Worm (Caenorhabditis elegans) whole organism, young adult: ENCODE data around the gene T05H4.3.

ENCODE experiments used
- F33H1.4 ChIP-seq: fragments of 200-800 bp; sonication (Bioruptor generic); IDR thresholded peaks from 2 replicates; pipeline ENCODE4 v1.3.6; 2022; ENCODE audit warnings: missing genetic modification reagents, missing genetic modification characterization, missing compliant biosample characterization
- F49E8.2 ChIP-seq: sonication (generic microtip); optimal IDR thresholded peaks from 3 replicates; lab custom pipeline; 2017; ENCODE audit warnings: missing genetic modification characterization, mild to moderate bottlenecking, missing compliant biosample characterization, antibody characterized with exemption, moderate library complexity; ENCODE audit not compliant: insufficient read depth
- K11D2.4 ChIP-seq: fragments of 200-800 bp; sonication (Bioruptor generic); IDR thresholded peaks from 2 replicates; pipeline ENCODE4 v1.3.6; 2022; ENCODE audit warnings: missing genetic modification reagents, missing genetic modification characterization, missing compliant biosample characterization
- ZK185.1 ChIP-seq: sonication (generic microtip); optimal IDR thresholded peaks from 2 replicates; lab custom pipeline; 2016; ENCODE audit warnings: mild to moderate bottlenecking, missing genetic modification characterization, missing compliant biosample characterization; ENCODE audit not compliant: poor library complexity, severe bottlenecking
- ama-1 ChIP-seq, 3 experiments: fragments of 150-350 bp in 1 of 3; sonication (generic microtip) in 2 of 3; optimal IDR thresholded peaks; 2 replicates each; lab custom pipeline; 2014 to 2018; ENCODE audit warnings: missing biosample characterization in 2 of 3, missing genetic modification characterization in 2 of 3, missing genetic modification reagents in 2 of 3
- attf-5 ChIP-seq: fragments of 200-800 bp; sonication (Bioruptor generic); optimal IDR thresholded peaks from 2 replicates; lab custom pipeline; 2018; ENCODE audit warnings: mild to moderate bottlenecking, missing genetic modification characterization, missing compliant biosample characterization
- bed-1 ChIP-seq: fragments of 200-800 bp; sonication (Bioruptor generic); IDR thresholded peaks from 2 replicates; pipeline ENCODE4 v1.3.6; 2022; ENCODE audit warnings: missing genetic modification reagents, missing genetic modification characterization, missing compliant biosample characterization
- bed-2 ChIP-seq: fragments of 200-800 bp; sonication (Bioruptor generic); IDR thresholded peaks from 2 replicates; pipeline ENCODE4 v1.3.6; 2022; ENCODE audit warnings: missing genetic modification reagents, missing genetic modification characterization, missing compliant biosample characterization
- cebp-1 ChIP-seq, 2 experiments: fragments of 200-800 bp in 1 of 2; sonication (Bioruptor generic) in 1 of 2; sonication (generic microtip) in 1 of 2; IDR thresholded peaks in 1 of 2; optimal IDR thresholded peaks in 1 of 2; 2 replicates each; pipeline versions ENCODE4 v1.3.6 to Lab custom; 2017 to 2022; ENCODE audit warnings: missing compliant biosample characterization in 2 of 2, missing genetic modification characterization in 2 of 2, mild to moderate bottlenecking in 1 of 2, missing genetic modification reagents in 1 of 2, moderate library complexity in 1 of 2
- ceh-27 ChIP-seq: fragments of 200-800 bp; sonication (Bioruptor generic); optimal IDR thresholded peaks from 2 replicates; lab custom pipeline; 2018; ENCODE audit warnings: mild to moderate bottlenecking, missing genetic modification characterization, moderate library complexity, missing compliant biosample characterization
- ceh-40 ChIP-seq: fragments of 200-800 bp; sonication (Bioruptor generic); IDR thresholded peaks from 2 replicates; pipeline ENCODE4 v1.3.6; 2022; ENCODE audit warnings: missing genetic modification characterization, missing compliant biosample characterization
- ceh-79 ChIP-seq: sonication (generic microtip); optimal IDR thresholded peaks from 2 replicates; lab custom pipeline; 2017; ENCODE audit warnings: mild to moderate bottlenecking, missing genetic modification characterization, missing compliant biosample characterization
- dpff-1 ChIP-seq: sonication (generic microtip); optimal IDR thresholded peaks from 2 replicates; lab custom pipeline; 2017; ENCODE audit warnings: mild to moderate bottlenecking, missing genetic modification characterization, missing compliant biosample characterization
- ekl-4 ChIP-seq: fragments of 200-800 bp; sonication (Bioruptor generic); IDR thresholded peaks from 2 replicates; pipeline ENCODE4 v1.3.6; 2022; ENCODE audit warnings: missing genetic modification reagents, missing genetic modification characterization, missing compliant biosample characterization
- hmg-20 ChIP-seq: fragments of 200-800 bp; sonication (Bioruptor generic); IDR thresholded peaks from 2 replicates; pipeline ENCODE4 v1.3.6; 2022; ENCODE audit warnings: missing genetic modification reagents, missing genetic modification characterization, missing compliant biosample characterization
- hrde-1 ChIP-seq: sonication (generic microtip); optimal IDR thresholded peaks from 2 replicates; lab custom pipeline; 2016; ENCODE audit warnings: missing genetic modification characterization, mild to moderate bottlenecking, missing compliant biosample characterization, moderate library complexity, missing genotype, missing genetic modification reagents, borderline replicate concordance
- hsf-1 ChIP-seq: fragments of 200-800 bp; sonication (Bioruptor generic); IDR thresholded peaks from 2 replicates; pipeline ENCODE4 v1.3.6; 2022; ENCODE audit warnings: missing genetic modification reagents, missing genetic modification characterization, missing compliant biosample characterization
- lir-1 ChIP-seq: fragments of 200-800 bp; sonication (Bioruptor generic); conservative IDR thresholded peaks from 2 replicates; pipeline ENCODE4 v1.3.6; 2022; ENCODE audit warnings: missing genetic modification reagents, missing genetic modification characterization, missing compliant biosample characterization
- lsl-1 ChIP-seq: fragments of 200-800 bp; sonication (Bioruptor generic); optimal IDR thresholded peaks from 2 replicates; lab custom pipeline; 2018; ENCODE audit warnings: mild to moderate bottlenecking, missing genetic modification characterization, moderate library complexity, missing compliant biosample characterization
- lsy-27 ChIP-seq: sonication (generic microtip); optimal IDR thresholded peaks from 2 replicates; lab custom pipeline; 2017; ENCODE audit warnings: missing genetic modification characterization, mild to moderate bottlenecking, missing compliant biosample characterization, antibody characterized with exemption, missing genotype, borderline replicate concordance; ENCODE audit not compliant: insufficient read depth
- madf-10 ChIP-seq: sonication (generic microtip); optimal IDR thresholded peaks from 2 replicates; lab custom pipeline; 2016; ENCODE audit warnings: mild to moderate bottlenecking, missing genetic modification characterization, missing compliant biosample characterization
- madf-3 ChIP-seq: fragments of 200-800 bp; sonication (Bioruptor generic); IDR thresholded peaks from 2 replicates; pipeline ENCODE4 v1.3.6; 2022; ENCODE audit warnings: missing genetic modification reagents, missing genetic modification characterization, missing compliant biosample characterization
- madf-6 ChIP-seq: fragments of 200-800 bp; sonication (Bioruptor generic); IDR thresholded peaks from 2 replicates; pipeline ENCODE4 v1.3.6; 2022; ENCODE audit warnings: missing genetic modification reagents, missing genetic modification characterization, missing compliant biosample characterization
- mel-28 ChIP-seq: sonication (generic microtip); optimal IDR thresholded peaks from 2 replicates; lab custom pipeline; 2016; ENCODE audit warnings: borderline replicate concordance, mild to moderate bottlenecking, missing genetic modification characterization, missing compliant biosample characterization
- nfya-1 ChIP-seq: sonication (generic microtip); optimal IDR thresholded peaks from 2 replicates; lab custom pipeline; 2017; ENCODE audit warnings: antibody characterized with exemption, missing compliant biosample characterization, missing genetic modification characterization, borderline replicate concordance; ENCODE audit not compliant: insufficient read depth
- nfyb-1 ChIP-seq: fragments of 200-800 bp; sonication (Bioruptor generic); IDR thresholded peaks from 2 replicates; pipeline ENCODE4 v1.3.6; 2022; ENCODE audit warnings: missing genetic modification reagents, missing genetic modification characterization, missing compliant biosample characterization
- nhr-80 ChIP-seq: sonication (generic microtip); optimal IDR thresholded peaks from 2 replicates; lab custom pipeline; 2016; ENCODE audit warnings: missing genetic modification characterization, missing compliant biosample characterization
- pbrm-1 ChIP-seq: fragments of 200-800 bp; sonication (Bioruptor generic); IDR thresholded peaks from 2 replicates; pipeline ENCODE4 v1.3.6; 2022; ENCODE audit warnings: missing genetic modification reagents, missing genetic modification characterization, missing compliant biosample characterization
- snpc-1.1 ChIP-seq: sonication (generic microtip); optimal IDR thresholded peaks from 2 replicates; lab custom pipeline; 2017; ENCODE audit warnings: missing genetic modification characterization, mild to moderate bottlenecking, missing compliant biosample characterization, antibody characterized with exemption, moderate library complexity, missing genotype, missing genetic modification reagents; ENCODE audit not compliant: insufficient read depth
- snpc-3.4 ChIP-seq: sonication (generic microtip); optimal IDR thresholded peaks from 2 replicates; lab custom pipeline; 2017; ENCODE audit warnings: missing genetic modification characterization, mild to moderate bottlenecking, missing compliant biosample characterization, antibody characterized with exemption, moderate library complexity, missing genotype, missing genetic modification reagents
- snpc-4 ChIP-seq, 5 experiments: fragments of 150-350 bp in 1 of 5; sonication (generic microtip) in 4 of 5; optimal IDR thresholded peaks; 2 replicates each; lab custom pipeline; 2014 to 2018; ENCODE audit warnings: missing genetic modification characterization in 5 of 5, missing biosample characterization in 3 of 5, antibody characterized with exemption in 2 of 5, mild to moderate bottlenecking in 2 of 5, missing compliant biosample characterization in 2 of 5, missing genotype in 2 of 5, moderate library complexity in 2 of 5, missing genetic modification reagents in 1 of 5
- tlf-1 ChIP-seq: fragments of 200-800 bp; sonication (Bioruptor generic); optimal IDR thresholded peaks from 2 replicates; lab custom pipeline; 2018; ENCODE audit warnings: mild to moderate bottlenecking, missing genetic modification characterization, missing compliant biosample characterization
- ztf-18 ChIP-seq: sonication (generic microtip); optimal IDR thresholded peaks from 2 replicates; lab custom pipeline; 2016; ENCODE audit warnings: missing genotype, mild to moderate bottlenecking, missing genetic modification characterization, missing compliant biosample characterization
- ztf-6 ChIP-seq: fragments of 200-800 bp; sonication (Bioruptor generic); IDR thresholded peaks from 2 replicates; pipeline ENCODE4 v1.3.6; 2022; ENCODE audit warnings: missing genetic modification reagents, missing genetic modification characterization, missing compliant biosample characterization

The T05H4.3 gene

DNA sequence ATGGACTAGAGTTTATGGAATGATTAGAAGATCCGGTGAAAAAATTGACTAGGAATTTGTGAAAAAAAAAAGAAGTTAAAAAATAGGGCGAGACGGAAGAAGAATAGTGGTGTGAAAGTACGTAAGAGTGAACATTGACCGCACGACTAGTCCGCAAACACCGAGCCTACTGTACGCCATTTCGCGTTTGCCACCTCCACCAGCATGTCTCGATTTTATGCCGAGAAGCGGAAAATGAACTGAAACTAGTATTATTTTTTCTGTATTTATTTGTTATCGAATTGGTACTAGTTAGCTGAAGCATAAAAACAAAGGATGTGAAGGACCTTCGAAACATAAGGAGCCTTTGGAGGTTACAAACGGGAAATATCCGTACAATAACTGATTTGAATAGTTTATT is 14.7 kb upstream of the T05H4.3 start (continued):
- TF ChIP-seq madf-10: no peak
- TF ChIP-seq ztf-6 (GFP tag; lab: Robert Waterston, UW): peak; percentile 37; the same call in 1 of the 2 replicates
- peak; percentile 5 for TF ChIP-seq ama-1 (optimal IDR thresholded peaks at IDR 0.05; lab: Kevin White, UChicago)
- TF ChIP-seq ama-1 (GFP tag; optimal IDR thresholded peaks at IDR 0.05; lab: Kevin White, UChicago): no peak
- peak; percentile 37; the same call in 1 of the 2 replicates for TF ChIP-seq K11D2.4
- TF ChIP-seq lir-1 (GFP tag; lab: Robert Waterston, UW): no peak
- peak; percentile 19 for TF ChIP-seq ZK185.1 (tag; lab: Kevin White, UChicago)
- TF ChIP-seq hmg-20: no peak
- TF ChIP-seq hrde-1 (tag; lab: Kevin White, UChicago): no peak

DNA sequence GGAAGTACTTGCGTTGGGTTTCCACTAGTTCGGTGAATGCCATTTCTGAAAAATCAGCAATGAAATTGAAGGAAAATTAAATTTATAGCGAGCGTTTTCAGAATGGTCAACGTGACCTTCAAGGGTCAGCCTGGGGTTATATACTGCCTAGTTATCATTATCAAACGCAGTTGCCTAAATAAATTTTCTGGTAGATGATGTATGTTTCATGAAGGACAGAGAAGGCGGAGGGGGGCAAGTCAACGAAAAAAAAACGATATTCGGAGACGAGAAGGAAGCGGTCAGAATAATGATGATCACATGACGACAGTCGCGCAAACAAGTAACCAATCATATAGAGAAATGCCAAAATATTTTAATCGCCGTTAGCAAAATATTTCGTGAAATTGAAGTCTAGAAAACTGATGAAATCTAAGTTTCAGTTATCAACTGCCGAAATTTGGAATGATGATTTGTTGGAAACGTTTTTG is 12.2 kb upstream of the T05H4.3 start, which contains the start of gene alh-4:
alh-4 (minus strand) TSS at position 51 of the 470 bp plus-strand sequence.
- TF ChIP-seq ama-1 (optimal IDR thresholded peaks at IDR 0.05; lab: Kevin White, UChicago) (no peak), ama-1 (GFP tag; optimal IDR thresholded peaks at IDR 0.05; lab: Kevin White, UChicago) (no peak), F49E8.2 (tag; lab: Kevin White, UChicago) (no peak), nfya-1 (tag; lab: Kevin White, UChicago) (no peak), lir-1 (GFP tag; lab: Robert Waterston, UW) (no peak), ceh-40 (GFP tag; lab: Robert Waterston, UW) (no peak), ZK185.1 (tag; lab: Kevin White, UChicago) (no peak), cebp-1 (GFP tag; IDR thresholded peaks at IDR 0.05; lab: Robert Waterston, UW) (no peak), cebp-1 (tag; optimal IDR thresholded peaks at IDR 0.05; lab: Kevin White, UChicago) (peak; percentile 17), madf-3 (GFP tag; lab: Robert Waterston, UW) (no peak)

DNA sequence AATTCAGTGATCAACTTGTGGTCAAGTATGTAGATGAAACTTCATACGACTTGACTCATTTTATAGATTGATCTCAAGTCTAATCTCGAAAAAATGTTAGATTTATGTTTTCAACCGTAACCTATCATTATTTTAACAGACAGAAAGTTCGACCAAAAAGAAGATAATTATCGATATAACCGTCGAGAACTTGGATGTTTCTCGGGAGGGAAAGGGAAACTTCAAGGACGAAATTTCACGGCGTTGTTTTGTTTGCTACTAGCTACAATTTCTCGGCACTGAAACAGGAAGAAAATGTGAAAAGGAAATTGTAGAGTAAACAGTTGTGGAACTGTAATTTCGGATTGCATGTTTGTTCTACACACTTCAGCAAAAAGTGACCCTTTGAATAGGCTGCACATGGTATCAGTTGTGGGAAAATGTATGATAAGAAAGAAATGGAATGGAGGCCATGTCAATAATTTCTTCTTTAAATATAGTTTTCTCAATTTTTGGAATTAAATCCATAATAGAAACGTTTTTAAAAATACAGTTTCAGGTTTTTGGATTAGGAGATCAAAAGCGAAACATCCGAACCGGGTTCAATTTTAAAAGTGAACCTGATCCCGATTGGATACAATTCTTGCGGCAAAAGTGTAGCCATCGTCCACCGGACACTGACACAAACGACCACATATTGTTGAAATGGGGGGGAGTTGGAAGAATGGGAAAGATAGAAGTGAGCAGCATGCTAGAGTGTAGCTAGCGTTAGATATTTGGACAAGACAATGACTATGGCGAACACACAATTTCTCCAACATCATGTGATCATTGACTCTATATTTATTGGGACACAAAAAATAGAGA is 11.4 kb upstream of the T05H4.3 start:
- TF ChIP-seq madf-6 (GFP tag; lab: Robert Waterston, UW) (no peak; the same call in 1 of the 2 replicates), dpff-1 (no peak), lsl-1 (GFP tag; lab: Kevin White, UChicago) (no peak), nhr-80 (peak; percentile 71), snpc-4 (GFP tag; optimal IDR thresholded peaks at IDR 0.05; lab: Kevin White, UChicago) (no peak), snpc-4 (tag; optimal IDR thresholded peaks at IDR 0.05; lab: Kevin White, UChicago) (peak in 1 of 4 experiments; percentile 1), nfyb-1 (GFP tag; lab: Robert Waterston, UW) (peak; percentile 52; the same call in 1 of the 2 replicates), snpc-3.4 (no peak), F33H1.4 (GFP tag; lab: Robert Waterston, UW) (0 out of 2 replicates have a peak, but pooled peaks have one; percentile 9), ama-1 (optimal IDR thresholded peaks at IDR 0.05; lab: Kevin White, UChicago) (no peak), ama-1 (GFP tag; optimal IDR thresholded peaks at IDR 0.05; lab: Kevin White, UChicago) (peak in 1 of 2 experiments; percentile 8), bed-2 (GFP tag; lab: Robert Waterston, UW) (no peak), cebp-1 (GFP tag; IDR thresholded peaks at IDR 0.05; lab: Robert Waterston, UW) (no peak), cebp-1 (tag; optimal IDR thresholded peaks at IDR 0.05; lab: Kevin White, UChicago) (peak; percentile 48), snpc-1.1 (tag; lab: Kevin White, UChicago) (no peak)
- TF ChIP-seq, all 124 proteins: peak for 6

ce11 chrV:6433446-6434178 is 8.5 kb upstream of the T05H4.3 start, which contains the start of the genes gad-1 and erfa-1:
gad-1 (minus strand) TSS chrV:6433496.
erfa-1 (plus strand) TSS chrV:6434128.
- TF ChIP-seq F33H1.4 (GFP tag; lab: Robert Waterston, UW): peak; percentile 78
- TF ChIP-seq ceh-79: no peak
- TF ChIP-seq bed-1 (GFP tag; lab: Robert Waterston, UW): no peak
- no peak for TF ChIP-seq nfyb-1 (GFP tag; lab: Robert Waterston, UW)
- no peak for TF ChIP-seq snpc-4 (GFP tag; optimal IDR thresholded peaks at IDR 0.05; lab: Kevin White, UChicago)
- peak in 1 of 4 experiments; percentile 28 for TF ChIP-seq snpc-4 (tag; optimal IDR thresholded peaks at IDR 0.05; lab: Kevin White, UChicago)
- TF ChIP-seq tlf-1 (GFP tag; lab: Kevin White, UChicago): no peak
- TF ChIP-seq pbrm-1 (GFP tag; lab: Robert Waterston, UW): peak; percentile 22; the same call in 1 of the 2 replicates
- TF ChIP-seq hsf-1 (GFP tag; lab: Robert Waterston, UW): no peak
- no peak for TF ChIP-seq lsy-27 (tag; lab: Kevin White, UChicago)
- no peak for TF ChIP-seq ztf-18 (tag; lab: Kevin White, UChicago)
- no peak for TF ChIP-seq snpc-1.1 (tag; lab: Kevin White, UChicago)
- TF ChIP-seq mel-28 (tag; lab: Kevin White, UChicago): no peak
- peak; percentile 47 for TF ChIP-seq attf-5 (GFP tag; lab: Kevin White, UChicago)
- TF ChIP-seq ceh-27: peak; percentile 61
- TF ChIP-seq ekl-4 (GFP tag; lab: Robert Waterston, UW): no peak
